Worm (Caenorhabditis elegans) whole organism, midembryonic: ENCODE measurements around the gene hlb-1.

Experiments
- cog-1 ChIP-seq: sonication (generic microtip); optimal IDR thresholded peaks from 2 replicates; lab custom pipeline; 2016; ENCODE audit warnings: missing genetic modification characterization, missing compliant biosample characterization
- flt-1 ChIP-seq: fragments of 200-800 bp; sonication (Bioruptor generic); IDR thresholded peaks from 2 replicates; pipeline ENCODE4 v1.3.6; 2022; ENCODE audit warnings: missing genetic modification characterization, missing compliant biosample characterization
- klf-2 ChIP-seq: fragments of 200-800 bp; sonication (Bioruptor generic); conservative IDR thresholded peaks from 2 replicates; pipeline ENCODE4 v1.3.6; 2022; ENCODE audit warnings: missing genetic modification reagents, missing genetic modification characterization, missing compliant biosample characterization
- ztf-23 ChIP-seq: fragments of 200-800 bp; sonication (Bioruptor generic); IDR thresholded peaks from 2 replicates; pipeline ENCODE4 v1.3.6; 2022; ENCODE audit warnings: missing genetic modification reagents, missing genetic modification characterization, missing compliant biosample characterization

ce11 chrX:13920374-13920986 is 37.9 kb upstream of the hlb-1 start:
- TF ChIP-seq cog-1 (tag; lab: Kevin White, UChicago) (no peak), flt-1 (GFP tag; lab: Robert Waterston, UW) (no peak), klf-2 (GFP tag; lab: Robert Waterston, UW) (no peak), ztf-23 (GFP tag; lab: Robert Waterston, UW) (no peak)
